Worm (Caenorhabditis elegans): ENCODE data around the gene T01B10.5.

ce11 chrX:8523000-8523399 lies 27.9 kb downstream of the T01B10.5 start:
- no peak for TF ChIP-seq nhr-11 (tag; optimal IDR thresholded peaks at IDR 0.05)
- no peak for TF ChIP-seq ztf-11 (tag; optimal IDR thresholded peaks at IDR 0.05)
- TF ChIP-seq unc-130 (tag; optimal IDR thresholded peaks at IDR 0.05) = no peak
- TF ChIP-seq lin-39 (tag; optimal IDR thresholded peaks at IDR 0.05) = no peak
- no peak for TF ChIP-seq lin-13 (GFP tag; optimal IDR thresholded peaks at IDR 0.05)
- no peak for TF ChIP-seq mab-9 (GFP tag; IDR thresholded peaks at IDR 0.05)
- no peak for TF ChIP-seq nhr-12 (tag; optimal IDR thresholded peaks at IDR 0.05)
- TF ChIP-seq nhr-77 (tag; optimal IDR thresholded peaks at IDR 0.05) = no peak
- no peak for TF ChIP-seq skn-1 (tag; optimal IDR thresholded peaks at IDR 0.05)
- no peak for TF ChIP-seq egl-13 (tag; optimal IDR thresholded peaks at IDR 0.05)
- no peak for TF ChIP-seq nhr-28 (tag; optimal IDR thresholded peaks at IDR 0.05)

Measured in whole organism, L1 larva.